Worm (Caenorhabditis elegans) whole organism, late embryonic: ENCODE results near the gene dyf-11.

Experiments
- ama-1 ChIP-seq: fragments of 150-350 bp; optimal IDR thresholded peaks from 2 replicates; lab custom pipeline; 2014
- ceh-48 ChIP-seq: sonication (generic microtip); optimal IDR thresholded peaks from 2 replicates; lab custom pipeline; 2016; ENCODE audit warnings: missing genetic modification characterization, inconsistent platforms, missing compliant biosample characterization
- ceh-9 ChIP-seq: sonication (generic microtip); optimal IDR thresholded peaks from 2 replicates; lab custom pipeline; 2016; ENCODE audit warnings: mild to moderate bottlenecking, missing genetic modification characterization, inconsistent platforms, missing compliant biosample characterization
- dmd-4 ChIP-seq: sonication (generic microtip); optimal IDR thresholded peaks from 2 replicates; lab custom pipeline; 2016; ENCODE audit warnings: borderline replicate concordance, missing genetic modification characterization, missing compliant biosample characterization
- ets-4 ChIP-seq: sonication (generic microtip); optimal IDR thresholded peaks from 2 replicates; lab custom pipeline; 2016; ENCODE audit warnings: missing genetic modification characterization, missing compliant biosample characterization
- fkh-10 ChIP-seq: fragments of 150-350 bp; optimal IDR thresholded peaks from 2 replicates; lab custom pipeline; 2014; ENCODE audit warnings: missing biosample characterization, missing genetic modification reagents, missing genetic modification characterization
- hlh-6 ChIP-seq: sonication (generic microtip); optimal IDR thresholded peaks from 2 replicates; lab custom pipeline; 2016; ENCODE audit warnings: missing genotype, missing genetic modification characterization, missing compliant biosample characterization
- npax-4 ChIP-seq: sonication (generic microtip); optimal IDR thresholded peaks from 2 replicates; lab custom pipeline; 2016; ENCODE audit warnings: missing genetic modification characterization, missing compliant biosample characterization
- tbx-2 ChIP-seq: sonication (generic microtip); optimal IDR thresholded peaks from 2 replicates; lab custom pipeline; 2016; ENCODE audit warnings: missing genetic modification characterization, missing compliant biosample characterization
- tbx-7 ChIP-seq: sonication (generic microtip); optimal IDR thresholded peaks from 2 replicates; lab custom pipeline; 2016; ENCODE audit warnings: missing genotype, missing genetic modification characterization, missing compliant biosample characterization
- ztf-16 ChIP-seq: sonication (generic microtip); optimal IDR thresholded peaks from 2 replicates; lab custom pipeline; 2017; ENCODE audit warnings: missing genetic modification characterization, missing compliant biosample characterization

DNA sequence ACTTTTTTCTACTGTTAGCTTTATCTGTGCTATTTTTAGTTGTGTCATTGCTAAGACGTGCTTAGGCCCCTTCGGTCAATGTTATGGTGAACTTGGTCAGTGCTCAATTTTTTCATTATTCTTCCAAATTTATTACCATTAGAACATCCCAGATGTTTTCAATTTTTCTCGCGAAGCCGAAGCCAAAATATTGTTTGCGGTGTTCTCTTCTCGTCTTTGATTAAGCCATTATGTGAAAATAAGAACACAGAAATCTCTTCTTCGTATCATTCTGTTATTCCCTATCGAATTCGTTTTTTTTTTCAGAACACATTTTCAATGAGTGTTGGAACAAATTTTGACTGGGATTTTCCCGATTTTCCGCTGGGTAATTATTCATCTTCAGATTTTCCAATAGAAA lies 38.9 kb downstream of the dyf-11 start, which contains the start of gene gtr-1:
- TF ChIP-seq hlh-6 (no peak), tbx-7 (tag; lab: Kevin White, UChicago) (no peak), ztf-16 (tag; lab: Kevin White, UChicago) (no peak), ama-1 (lab: Kevin White, UChicago) (no peak), ets-4 (tag; lab: Kevin White, UChicago) (no peak), fkh-10 (no peak), dmd-4 (tag; lab: Kevin White, UChicago) (no peak), ceh-48 (tag; lab: Kevin White, UChicago) (no peak), tbx-2 (no peak), npax-4 (tag; lab: Kevin White, UChicago) (no peak), ceh-9 (tag; lab: Kevin White, UChicago) (no peak)
